Fruit fly (Drosophila melanogaster) Kc167 (cell line): Measurements from ENCODE around the gene CG43136.

Experiments
- Sin3A ChIP-seq: fragments of >200 bp; optimal IDR thresholded peaks from 2 replicates; lab custom pipeline; 2018; ENCODE audit warnings: missing external identifiers
- h ChIP-seq: fragments of >200 bp; optimal IDR thresholded peaks from 3 replicates; lab custom pipeline; 2018; ENCODE audit warnings: missing external identifiers
- insv ChIP-seq: fragments of >200 bp; optimal IDR thresholded peaks from 3 replicates; lab custom pipeline; 2018; ENCODE audit warnings: missing external identifiers

- no peak for TF ChIP-seq Sin3A (lab: Kevin White, UChicago)
- TF ChIP-seq h (lab: Kevin White, UChicago): no peak
- no peak for TF ChIP-seq insv (lab: Kevin White, UChicago)
These were observed 19.6 kb downstream of the CG43136 start, which contains the start of gene GAA1 for dm6 chrX:5873164-5873563.
